Worm (Caenorhabditis elegans) whole organism, dauer: ENCODE data around the gene scc-2.

ENCODE experiments used
- unc-62 ChIP-seq: sonication (generic microtip); optimal IDR thresholded peaks from 2 replicates; lab custom pipeline; 2017; ENCODE audit warnings: missing biosample characterization, missing genetic modification reagents, missing genetic modification characterization

Gene scc-2

DNA sequence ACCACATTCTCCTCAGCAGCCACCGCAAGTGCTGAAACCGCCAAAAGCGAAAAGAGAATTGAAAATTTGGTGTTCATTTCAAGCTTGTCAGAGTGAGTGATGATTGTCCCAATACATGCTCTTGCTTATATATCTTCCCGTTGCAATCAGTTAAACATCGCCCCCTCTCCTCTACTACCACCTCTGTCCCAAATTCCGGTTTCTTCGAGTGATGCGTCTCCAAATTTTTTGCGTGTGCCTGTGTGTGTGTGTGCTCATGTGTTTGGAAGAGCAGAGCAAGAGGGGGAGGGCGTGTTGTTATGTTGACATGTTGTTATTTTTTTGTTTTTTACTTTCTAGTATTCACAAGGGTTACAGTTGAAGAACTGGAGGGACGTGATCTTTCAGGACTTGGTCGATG, 69.0 kb downstream of the scc-2 start, which contains the start of gene abu-11:
abu-11 (minus strand) TSS at position 101 of the 400 bp plus-strand sequence.
- TF ChIP-seq unc-62 = no peak

DNA sequence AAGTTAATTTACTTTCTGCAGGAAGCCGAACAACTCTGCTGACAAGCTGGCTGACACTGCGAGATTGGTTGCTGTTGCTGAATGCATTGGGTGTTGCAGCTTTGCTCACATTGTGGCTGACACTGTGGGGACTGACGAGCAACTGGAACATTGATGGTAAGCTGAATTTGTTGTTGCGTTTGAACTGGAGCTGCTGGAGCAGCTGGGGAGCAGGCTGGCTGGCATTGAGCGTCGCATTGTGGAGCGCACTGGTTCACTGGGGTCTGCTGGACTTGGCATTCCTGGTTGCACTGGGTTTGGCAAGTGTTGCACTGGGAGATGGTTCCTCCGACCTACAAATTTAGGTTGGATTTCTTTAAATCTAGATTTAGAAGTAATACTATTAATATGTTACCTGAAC, 70.9 kb downstream of the scc-2 start:
- no peak for TF ChIP-seq unc-62
